Worm (Caenorhabditis elegans) whole organism, L4 larva: ENCODE measurements around the gene Y65A5A.2.

Source experiments
- F26F4.8 ChIP-seq: fragments of 200-800 bp; sonication (Bioruptor generic); conservative IDR thresholded peaks from 2 replicates; pipeline ENCODE4 v1.3.6; 2022; ENCODE audit warnings: missing genetic modification characterization, missing compliant biosample characterization
- F37D6.2 ChIP-seq: sonication (generic microtip); optimal IDR thresholded peaks from 2 replicates; lab custom pipeline; 2016; ENCODE audit warnings: mild to moderate bottlenecking, missing genetic modification characterization, missing compliant biosample characterization
- F49E8.2 ChIP-seq: sonication (generic microtip); optimal IDR thresholded peaks from 2 replicates; lab custom pipeline; 2016; ENCODE audit warnings: missing compliant biosample characterization, mild to moderate bottlenecking, missing genetic modification characterization, borderline replicate concordance
- T26A8.4 ChIP-seq: fragments of 200-800 bp; sonication (Bioruptor generic); IDR thresholded peaks from 2 replicates; pipeline ENCODE4 v1.3.6; 2022; ENCODE audit warnings: missing genetic modification characterization, missing compliant biosample characterization
- Y5F2A.4 ChIP-seq: fragments of 200-800 bp; sonication (Bioruptor generic); optimal IDR thresholded peaks from 2 replicates; lab custom pipeline; 2018; ENCODE audit warnings: mild to moderate bottlenecking, missing genetic modification characterization, missing compliant biosample characterization
- ZK546.5 ChIP-seq, 2 experiments: sonication (generic microtip); optimal IDR thresholded peaks; 2 replicates each; lab custom pipeline; 2017; ENCODE audit warnings: missing biosample characterization in 2 of 2, missing genetic modification characterization in 2 of 2
- aha-1 ChIP-seq: fragments of 150-350 bp; peaks from one replicate; lab custom pipeline; 2014; ENCODE audit warnings: missing biosample characterization, missing genetic modification characterization
- aly-2 ChIP-seq: sonication (generic microtip); optimal IDR thresholded peaks from 2 replicates; lab custom pipeline; 2018; ENCODE audit warnings: missing biosample characterization, missing genetic modification characterization
- ama-1 ChIP-seq: fragments of 150-350 bp; optimal IDR thresholded peaks from 2 replicates; lab custom pipeline; 2014; ENCODE audit warnings: inconsistent platforms, mixed read lengths
- arid-1 ChIP-seq: fragments of 200-800 bp; sonication (Bioruptor generic); conservative IDR thresholded peaks from 2 replicates; pipeline ENCODE4 v1.3.6; 2022; ENCODE audit warnings: missing genetic modification reagents, missing genetic modification characterization, missing compliant biosample characterization
- attf-4 ChIP-seq: sonication (generic microtip); optimal IDR thresholded peaks from 3 replicates; lab custom pipeline; 2017; ENCODE audit warnings: missing biosample characterization, missing genetic modification characterization
- ceh-82 ChIP-seq: sonication (generic microtip); optimal IDR thresholded peaks from 2 replicates; lab custom pipeline; 2017; ENCODE audit warnings: missing biosample characterization, missing genetic modification characterization
- daf-16 ChIP-seq, 3 experiments: sonication (generic microtip); optimal IDR thresholded peaks; 2 replicates each; lab custom pipeline; 2016 to 2017; ENCODE audit warnings: missing genetic modification characterization in 3 of 3, missing genetic modification reagents in 3 of 3, mild to moderate bottlenecking in 2 of 3, missing compliant biosample characterization in 2 of 3, missing biosample characterization in 1 of 3, moderate library complexity in 1 of 3
- dmd-9 ChIP-seq: fragments of 200-800 bp; sonication (Bioruptor generic); IDR thresholded peaks from 2 replicates; pipeline ENCODE4 v1.3.6; 2022; ENCODE audit warnings: missing genetic modification reagents, missing genetic modification characterization, missing compliant biosample characterization
- dpl-1 ChIP-seq: fragments of 150-350 bp; optimal IDR thresholded peaks from 2 replicates; lab custom pipeline; 2014; ENCODE audit warnings: missing biosample characterization, missing genetic modification reagents, missing genetic modification characterization
- duxl-1 ChIP-seq: sonication (generic microtip); optimal IDR thresholded peaks from 2 replicates; lab custom pipeline; 2016; ENCODE audit warnings: mild to moderate bottlenecking, missing genetic modification characterization, moderate library complexity, missing compliant biosample characterization; ENCODE audit not compliant: poor library complexity
- dve-1 ChIP-seq: sonication (generic microtip); optimal IDR thresholded peaks from 2 replicates; lab custom pipeline; 2017; ENCODE audit warnings: antibody characterized with exemption, mild to moderate bottlenecking, missing genetic modification characterization, missing compliant biosample characterization; ENCODE audit not compliant: insufficient read depth
- egl-27 ChIP-seq: sonication (generic microtip); optimal IDR thresholded peaks from 3 replicates; lab custom pipeline; 2017; ENCODE audit warnings: missing biosample characterization, missing genetic modification reagents, missing genetic modification characterization
- fkh-10 ChIP-seq: fragments of 150-350 bp; optimal IDR thresholded peaks from 2 replicates; lab custom pipeline; 2014; ENCODE audit warnings: missing biosample characterization, missing genetic modification reagents, missing genetic modification characterization
- fos-1 ChIP-seq: fragments of 150-350 bp; optimal IDR thresholded peaks from 2 replicates; lab custom pipeline; 2014; ENCODE audit warnings: missing biosample characterization, missing genetic modification characterization
- hif-1 ChIP-seq, 2 experiments: sonication (generic microtip); optimal IDR thresholded peaks; 2 replicates each; lab custom pipeline; 2016 to 2017; ENCODE audit warnings: missing compliant biosample characterization in 2 of 2, missing genetic modification characterization in 2 of 2, missing genetic modification reagents in 2 of 2, missing genotype in 2 of 2, mild to moderate bottlenecking in 1 of 2
- hmg-1.1 ChIP-seq: fragments of 200-800 bp; sonication (Bioruptor generic); IDR thresholded peaks from 2 replicates; pipeline ENCODE4 v1.3.6; 2022; ENCODE audit warnings: missing genetic modification reagents, missing genetic modification characterization, missing compliant biosample characterization
- lin-38 ChIP-seq: fragments of 200-800 bp; sonication (Bioruptor generic); IDR thresholded peaks from 2 replicates; pipeline ENCODE4 v1.3.6; 2022; ENCODE audit warnings: missing genetic modification reagents, missing genetic modification characterization, missing compliant biosample characterization
- lin-39 ChIP-seq: fragments of 150-350 bp; optimal IDR thresholded peaks from 2 replicates; lab custom pipeline; 2014; ENCODE audit warnings: missing biosample characterization, missing genetic modification reagents, missing genetic modification characterization
- lir-3 ChIP-seq: sonication (generic microtip); optimal IDR thresholded peaks from 2 replicates; lab custom pipeline; 2016; ENCODE audit warnings: mild to moderate bottlenecking, missing genetic modification characterization, missing compliant biosample characterization
- madf-5 ChIP-seq, 2 experiments: fragments of 200-800 bp; sonication (Bioruptor generic); IDR thresholded peaks; 2 replicates each; pipeline ENCODE4 v1.3.6; 2022; ENCODE audit warnings: missing compliant biosample characterization in 2 of 2, missing genetic modification characterization in 2 of 2
- mdl-1 ChIP-seq, 2 experiments: fragments of 150-350 bp in 1 of 2; sonication (generic microtip) in 1 of 2; optimal IDR thresholded peaks; 2 replicates each; lab custom pipeline; 2014 to 2017; ENCODE audit warnings: missing biosample characterization in 2 of 2, missing genetic modification characterization in 2 of 2
- mep-1 ChIP-seq: fragments of 150-350 bp; sonication (generic microtip); optimal IDR thresholded peaks from 3 replicates; lab custom pipeline; 2014; ENCODE audit warnings: missing biosample characterization, missing genetic modification characterization
- mes-2 ChIP-seq: sonication (generic microtip); optimal IDR thresholded peaks from 2 replicates; lab custom pipeline; 2016; ENCODE audit warnings: missing genotype, mild to moderate bottlenecking, missing genetic modification characterization, missing compliant biosample characterization; ENCODE audit not compliant: poor library complexity, severe bottlenecking
- mxl-3 ChIP-seq: fragments of 200-800 bp; sonication (Bioruptor generic); optimal IDR thresholded peaks from 2 replicates; lab custom pipeline; 2018; ENCODE audit warnings: mild to moderate bottlenecking, missing genetic modification characterization, missing compliant biosample characterization
- nhr-102 ChIP-seq: sonication (generic microtip); optimal IDR thresholded peaks from 2 replicates; lab custom pipeline; 2016; ENCODE audit warnings: mild to moderate bottlenecking, missing genetic modification characterization, moderate library complexity, missing compliant biosample characterization
- nhr-111 ChIP-seq: fragments of 200-800 bp; sonication (Bioruptor generic); optimal IDR thresholded peaks from 2 replicates; lab custom pipeline; 2018; ENCODE audit warnings: mild to moderate bottlenecking, missing genetic modification characterization, missing compliant biosample characterization
- nhr-237 ChIP-seq: sonication (generic microtip); optimal IDR thresholded peaks from 2 replicates; lab custom pipeline; 2017; ENCODE audit warnings: missing biosample characterization, missing genetic modification characterization
- nhr-25 ChIP-seq: sonication (generic microtip); optimal IDR thresholded peaks from 2 replicates; lab custom pipeline; 2017; ENCODE audit warnings: missing genetic modification characterization, mild to moderate bottlenecking, missing compliant biosample characterization, antibody characterized with exemption, moderate library complexity, borderline replicate concordance; ENCODE audit not compliant: insufficient read depth
- nhr-48 ChIP-seq: sonication (generic microtip); optimal IDR thresholded peaks from 2 replicates; lab custom pipeline; 2016; ENCODE audit warnings: mild to moderate bottlenecking, missing genetic modification characterization, missing compliant biosample characterization
- pha-4 ChIP-seq, 2 experiments: fragments of 150-350 bp in 1 of 2; fragments of 200-800 bp in 1 of 2; sonication (Bioruptor generic) in 1 of 2; IDR thresholded peaks in 1 of 2; optimal IDR thresholded peaks in 1 of 2; 2 replicates each; pipeline versions ENCODE4 v1.3.6 to Lab custom; 2014 to 2022; ENCODE audit warnings: missing genetic modification characterization in 2 of 2, missing genetic modification reagents in 2 of 2, missing biosample characterization in 1 of 2, missing compliant biosample characterization in 1 of 2
- saeg-2 ChIP-seq: fragments of 200-800 bp; sonication (Bioruptor generic); IDR thresholded peaks from 2 replicates; pipeline ENCODE4 v1.3.6; 2022; ENCODE audit warnings: missing genetic modification reagents, missing genetic modification characterization, missing compliant biosample characterization
- sdz-12 ChIP-seq: fragments of 200-800 bp; sonication (Bioruptor generic); optimal IDR thresholded peaks from 2 replicates; lab custom pipeline; 2018; ENCODE audit warnings: mild to moderate bottlenecking, missing genetic modification characterization, missing compliant biosample characterization
- skn-1 ChIP-seq: fragments of 150-350 bp; optimal IDR thresholded peaks from 2 replicates; lab custom pipeline; 2014; ENCODE audit warnings: missing biosample characterization, missing genetic modification characterization
- snpc-4 ChIP-seq: fragments of 150-350 bp; optimal IDR thresholded peaks from 2 replicates; lab custom pipeline; 2014; ENCODE audit warnings: missing biosample characterization, missing genetic modification characterization
- unc-130 ChIP-seq: sonication (generic microtip); optimal IDR thresholded peaks from 2 replicates; lab custom pipeline; 2016; ENCODE audit warnings: missing genetic modification reagents, missing genetic modification characterization, missing compliant biosample characterization
- unc-62 ChIP-seq, 3 experiments: fragments of 150-350 bp in 1 of 3; sonication (generic microtip); optimal IDR thresholded peaks in 2 of 3; peaks in 1 of 3; 1 replicate in 1 of 3; 2 replicates in 2 of 3; lab custom pipeline; 2014 to 2017; ENCODE audit warnings: missing biosample characterization in 3 of 3, missing genetic modification characterization in 3 of 3, missing genetic modification reagents in 3 of 3, missing genotype in 1 of 3
- zfp-2 ChIP-seq: sonication (generic microtip); optimal IDR thresholded peaks from 2 replicates; lab custom pipeline; 2016; ENCODE audit warnings: mild to moderate bottlenecking, missing genetic modification characterization, missing compliant biosample characterization
- zfp-3 ChIP-seq: fragments of 200-800 bp; sonication (Bioruptor generic); conservative IDR thresholded peaks from 2 replicates; pipeline ENCODE4 v1.3.6; 2022; ENCODE audit warnings: missing genetic modification reagents, missing genetic modification characterization, missing compliant biosample characterization
- zip-11 ChIP-seq: fragments of 200-800 bp; sonication (Bioruptor generic); IDR thresholded peaks from 2 replicates; pipeline ENCODE4 v1.3.6; 2022; ENCODE audit warnings: missing genetic modification characterization, missing compliant biosample characterization
- zip-2 ChIP-seq: fragments of 150-350 bp; optimal IDR thresholded peaks from 2 replicates; lab custom pipeline; 2014; ENCODE audit warnings: missing biosample characterization, missing genetic modification characterization
- ztf-11 ChIP-seq: fragments of 150-350 bp; optimal IDR thresholded peaks from 2 replicates; lab custom pipeline; 2014; ENCODE audit warnings: missing biosample characterization, missing genetic modification characterization

Gene Y65A5A.2

ce11 chrIV:16415100-16415973 is 3.5 kb downstream of the Y65A5A.2 start (continued):
- TF ChIP-seq nhr-111 (GFP tag; lab: Kevin White, UChicago) (no peak), egl-27 (tag; lab: Kevin White, UChicago) (no peak), F37D6.2 (tag; lab: Kevin White, UChicago) (peak; percentile 32), mxl-3 (GFP tag; lab: Kevin White, UChicago) (no peak), zip-2 (tag; lab: Kevin White, UChicago) (no peak), ceh-82 (tag; lab: Kevin White, UChicago) (no peak), ama-1 (lab: Kevin White, UChicago) (no peak), lin-38 (GFP tag; lab: Robert Waterston, UW) (peak; percentile 76), mep-1 (tag; lab: Kevin White, UChicago) (peak; percentile 31), zfp-2 (tag; lab: Kevin White, UChicago) (no peak), snpc-4 (tag; lab: Kevin White, UChicago) (no peak), dmd-9 (GFP tag; lab: Robert Waterston, UW) (peak; percentile 89), nhr-48 (tag; lab: Kevin White, UChicago) (no peak), madf-5 (GFP tag; IDR thresholded peaks at IDR 0.05; lab: Robert Waterston, UW) (no peak), F26F4.8 (GFP tag; lab: Robert Waterston, UW) (no peak), lir-3 (tag; lab: Kevin White, UChicago) (no peak), aly-2 (tag; lab: Kevin White, UChicago) (no peak), ZK546.5 (tag; optimal IDR thresholded peaks at IDR 0.05; lab: Kevin White, UChicago) (no peak), arid-1 (no peak), nhr-237 (tag; lab: Kevin White, UChicago) (no peak), nhr-102 (tag; lab: Kevin White, UChicago) (peak; percentile 33), attf-4 (tag; lab: Kevin White, UChicago) (no peak), saeg-2 (no peak), dpl-1 (GFP tag; lab: Kevin White, UChicago) (peak; percentile 95), pha-4 (GFP tag; IDR thresholded peaks at IDR 0.05; lab: Robert Waterston, UW) (peak; percentile 23; the same call in 1 of the 2 replicates), pha-4 (tag; optimal IDR thresholded peaks at IDR 0.05; lab: Kevin White, UChicago) (no peak), Y5F2A.4 (GFP tag; lab: Kevin White, UChicago) (no peak), mes-2 (tag; lab: Kevin White, UChicago) (peak; percentile 99), duxl-1 (tag; lab: Kevin White, UChicago) (peak; percentile 86), zip-11 (GFP tag; lab: Robert Waterston, UW) (no peak), mdl-1 (tag; optimal IDR thresholded peaks at IDR 0.05; lab: Kevin White, UChicago) (no peak), unc-62 (GFP tag; optimal IDR thresholded peaks at IDR 0.05 in 1 of 2; lab: Kevin White, UChicago) (no peak), unc-62 (tag; optimal IDR thresholded peaks at IDR 0.05; lab: Kevin White, UChicago) (no peak), skn-1 (tag; lab: Kevin White, UChicago) (no peak), fkh-10 (GFP tag; lab: Kevin White, UChicago) (no peak), lin-39 (no peak), nhr-25 (tag; lab: Kevin White, UChicago) (no peak), fos-1 (tag; lab: Kevin White, UChicago) (no peak), hmg-1.1 (GFP tag; lab: Robert Waterston, UW) (peak; percentile 32; the same call in 1 of the 2 replicates), ztf-11 (tag; lab: Kevin White, UChicago) (no peak), hif-1 (tag; optimal IDR thresholded peaks at IDR 0.05; lab: Kevin White, UChicago) (peak; percentile 73 to 98), zfp-3 (GFP tag; lab: Robert Waterston, UW) (0 out of 2 replicates have a peak, but pooled peaks have one; percentile 50), F49E8.2 (tag; lab: Kevin White, UChicago) (peak; percentile 84), daf-16 (GFP tag; optimal IDR thresholded peaks at IDR 0.05; lab: Kevin White, UChicago) (no peak), daf-16 (tag; optimal IDR thresholded peaks at IDR 0.05; lab: Kevin White, UChicago) (no peak), unc-130 (GFP tag; lab: Kevin White, UChicago) (peak; percentile 74), T26A8.4 (GFP tag; lab: Robert Waterston, UW) (peak; percentile 60), dve-1 (tag; lab: Kevin White, UChicago) (peak; percentile 51), sdz-12 (GFP tag; lab: Kevin White, UChicago) (peak; percentile 89), aha-1 (tag; lab: Kevin White, UChicago) (peak; percentile 81)
